Worm (Caenorhabditis elegans) whole organism, early embryonic: ENCODE measurements around the gene B0507.6.
"Not testable (repeated sequence)": the region's sequence is repeated elsewhere in the genome, so short reads cannot be mapped to it uniquely, and the experiment has no call there.

ENCODE experiments used
- B0310.2 ChIP-seq: sonication (generic microtip); optimal IDR thresholded peaks from 2 replicates; lab custom pipeline; 2016; ENCODE audit warnings: mild to moderate bottlenecking, missing genetic modification characterization, missing compliant biosample characterization
- F13C5.2 ChIP-seq: sonication (generic microtip); optimal IDR thresholded peaks from 2 replicates; lab custom pipeline; 2017; ENCODE audit warnings: mild to moderate bottlenecking, missing genetic modification characterization, inconsistent platforms, missing compliant biosample characterization
- aly-1 ChIP-seq: sonication (generic microtip); optimal IDR thresholded peaks from 2 replicates; lab custom pipeline; 2016; ENCODE audit warnings: missing genetic modification characterization, missing compliant biosample characterization
- ama-1 ChIP-seq: fragments of 150-350 bp; optimal IDR thresholded peaks from 2 replicates; lab custom pipeline; 2014
- ceh-13 ChIP-seq: fragments of 200-800 bp; sonication (Bioruptor generic); optimal IDR thresholded peaks from 2 replicates; lab custom pipeline; 2018; ENCODE audit warnings: mild to moderate bottlenecking, missing genetic modification characterization, missing compliant biosample characterization
- ceh-36 ChIP-seq: sonication (generic microtip); optimal IDR thresholded peaks from 2 replicates; lab custom pipeline; 2016; ENCODE audit warnings: missing genetic modification characterization, inconsistent platforms, missing compliant biosample characterization
- ets-7 ChIP-seq: sonication (generic microtip); optimal IDR thresholded peaks from 2 replicates; lab custom pipeline; 2016; ENCODE audit warnings: missing genotype, missing genetic modification characterization, missing compliant biosample characterization
- flt-1 ChIP-seq: fragments of 200-800 bp; sonication (Bioruptor generic); IDR thresholded peaks from 2 replicates; pipeline ENCODE4 v1.3.6; 2022; ENCODE audit warnings: missing genetic modification characterization, missing compliant biosample characterization
- hmbx-1 ChIP-seq: sonication (generic microtip); optimal IDR thresholded peaks from 2 replicates; lab custom pipeline; 2016; ENCODE audit warnings: mild to moderate bottlenecking, missing genetic modification characterization, missing compliant biosample characterization
- hmg-4 ChIP-seq: fragments of 200-800 bp; sonication (Bioruptor generic); optimal IDR thresholded peaks from 2 replicates; lab custom pipeline; 2018; ENCODE audit warnings: mild to moderate bottlenecking, missing genetic modification characterization, missing compliant biosample characterization
- hnd-1 ChIP-seq: sonication (generic microtip); optimal IDR thresholded peaks from 2 replicates; lab custom pipeline; 2016; ENCODE audit warnings: missing genetic modification characterization, missing compliant biosample characterization
- pes-1 ChIP-seq: fragments of 200-800 bp; sonication (Bioruptor generic); IDR thresholded peaks from 2 replicates; pipeline ENCODE4 v1.3.6; 2022; ENCODE audit warnings: missing genetic modification reagents, missing genetic modification characterization, missing compliant biosample characterization
- scrt-1 ChIP-seq: fragments of 200-800 bp; sonication (Bioruptor generic); IDR thresholded peaks from 2 replicates; pipeline ENCODE4 v1.3.6; 2022; ENCODE audit warnings: missing genetic modification characterization, missing compliant biosample characterization
- sea-1 ChIP-seq: fragments of 200-800 bp; sonication (Bioruptor generic); conservative IDR thresholded peaks from 2 replicates; pipeline ENCODE4 v1.3.6; 2022; ENCODE audit warnings: missing genetic modification characterization, missing compliant biosample characterization
- tbx-11 ChIP-seq: fragments of 200-800 bp; sonication (Bioruptor generic); IDR thresholded peaks from 2 replicates; pipeline ENCODE4 v1.3.6; 2022; ENCODE audit warnings: missing genetic modification characterization, missing compliant biosample characterization
- tbx-37 ChIP-seq: fragments of 200-800 bp; sonication (Bioruptor generic); conservative IDR thresholded peaks from 2 replicates; pipeline ENCODE4 v1.3.6; 2022; ENCODE audit warnings: missing genetic modification reagents, missing genetic modification characterization, missing compliant biosample characterization
- tra-4 ChIP-seq: sonication (generic microtip); optimal IDR thresholded peaks from 2 replicates; lab custom pipeline; 2017; ENCODE audit warnings: missing genetic modification characterization, missing compliant biosample characterization

Gene B0507.6

ce11 chrV:8745858-8746257 is at the start of gene B0507.6:
B0507.6 (plus strand) TSS chrV:8746158.
- TF ChIP-seq hmbx-1: no peak
- TF ChIP-seq F13C5.2 (tag; lab: Kevin White, UChicago): no peak
- no peak for TF ChIP-seq ceh-13 (GFP tag; lab: Kevin White, UChicago)
- no peak for TF ChIP-seq flt-1
- no peak for TF ChIP-seq ceh-36
- TF ChIP-seq tra-4 (tag; lab: Kevin White, UChicago): no peak
- TF ChIP-seq B0310.2 (tag; lab: Kevin White, UChicago): no peak
- TF ChIP-seq tbx-11: no peak
- TF ChIP-seq aly-1 (tag; lab: Kevin White, UChicago): no peak
- TF ChIP-seq scrt-1: no peak
- no peak for TF ChIP-seq pes-1 (GFP tag; lab: Robert Waterston, UW)
- no peak for TF ChIP-seq tbx-37
- no peak for TF ChIP-seq hmg-4 (GFP tag; lab: Kevin White, UChicago)
- no peak for TF ChIP-seq sea-1
- no peak for TF ChIP-seq ets-7 (tag; lab: Kevin White, UChicago)
- TF ChIP-seq ama-1 (lab: Kevin White, UChicago): no peak
- no peak for TF ChIP-seq hnd-1 (tag; lab: Kevin White, UChicago)

- TF ChIP-seq hmbx-1; tra-4 (tag; lab: Kevin White, UChicago); flt-1: not testable (repeated sequence)
Observed at ce11 chrV:8696218-8696617, 49.7 kb upstream of the B0507.6 start, which contains the start of gene ZC190.10. ZC190.10 (minus strand) TSS chrV:8696318.

- TF ChIP-seq hnd-1 (tag; lab: Kevin White, UChicago) (no peak), ets-7 (tag; lab: Kevin White, UChicago) (no peak), tbx-37 (no peak), ceh-36 (no peak), tbx-11 (no peak), hmg-4 (GFP tag; lab: Kevin White, UChicago) (no peak), ama-1 (lab: Kevin White, UChicago) (no peak), scrt-1 (no peak), aly-1 (tag; lab: Kevin White, UChicago) (no peak), flt-1 (no peak), pes-1 (GFP tag; lab: Robert Waterston, UW) (no peak), F13C5.2 (tag; lab: Kevin White, UChicago) (no peak), sea-1 (no peak), tra-4 (tag; lab: Kevin White, UChicago) (no peak), B0310.2 (tag; lab: Kevin White, UChicago) (no peak), ceh-13 (GFP tag; lab: Kevin White, UChicago) (no peak), hmbx-1 (no peak)
Observed at ce11 chrV:8711910-8712309, 34.0 kb upstream of the B0507.6 start, which contains the start of gene ZC178.2. ZC178.2 (minus strand) TSS chrV:8712010.

ce11 chrV:8716175-8716574 is 29.8 kb upstream of the B0507.6 start, which contains the start of gene glr-5:
glr-5 (plus strand) TSS chrV:8716495.
- no peak for TF ChIP-seq aly-1 (tag; lab: Kevin White, UChicago)
- no peak for TF ChIP-seq hmg-4 (GFP tag; lab: Kevin White, UChicago)
- TF ChIP-seq B0310.2 (tag; lab: Kevin White, UChicago): no peak
- TF ChIP-seq scrt-1: no peak
- TF ChIP-seq sea-1: no peak
- no peak for TF ChIP-seq ama-1 (lab: Kevin White, UChicago)
- no peak for TF ChIP-seq hnd-1 (tag; lab: Kevin White, UChicago)
- no peak for TF ChIP-seq tbx-11
- no peak for TF ChIP-seq ceh-13 (GFP tag; lab: Kevin White, UChicago)
- no peak for TF ChIP-seq ceh-36
- no peak for TF ChIP-seq tbx-37
- TF ChIP-seq pes-1 (GFP tag; lab: Robert Waterston, UW): no peak

ce11 chrV:8718399-8718798 is 27.6 kb upstream of the B0507.6 start:
- TF ChIP-seq tra-4 (tag; lab: Kevin White, UChicago) (no peak), hnd-1 (tag; lab: Kevin White, UChicago) (no peak), F13C5.2 (tag; lab: Kevin White, UChicago) (no peak), hmbx-1 (no peak), B0310.2 (tag; lab: Kevin White, UChicago) (no peak), ceh-36 (no peak), flt-1 (no peak), hmg-4 (GFP tag; lab: Kevin White, UChicago) (no peak), sea-1 (no peak), tbx-11 (no peak), aly-1 (tag; lab: Kevin White, UChicago) (no peak), ceh-13 (GFP tag; lab: Kevin White, UChicago) (no peak), ama-1 (lab: Kevin White, UChicago) (no peak), scrt-1 (no peak), ets-7 (tag; lab: Kevin White, UChicago) (no peak), tbx-37 (no peak), pes-1 (GFP tag; lab: Robert Waterston, UW) (no peak)

ce11 chrV:8722160-8722559 is 23.8 kb upstream of the B0507.6 start, which contains the start of gene ZC196.8:
ZC196.8 (minus strand) TSS chrV:8722260.
- TF ChIP-seq pes-1 (GFP tag; lab: Robert Waterston, UW); hnd-1 (tag; lab: Kevin White, UChicago); tbx-37: not testable (repeated sequence)

ce11 chrV:8726228-8726627 is 19.7 kb upstream of the B0507.6 start, which contains the start of gene droe-8:
droe-8 (plus strand) TSS chrV:8726528.
- not testable (repeated sequence) for TF ChIP-seq ama-1 (lab: Kevin White, UChicago); tra-4 (tag; lab: Kevin White, UChicago); tbx-37

ce11 chrV:8727077-8727476 is 18.9 kb upstream of the B0507.6 start, which contains the start of gene ZC196.9:
ZC196.9 (minus strand) TSS chrV:8727177.
- TF ChIP-seq tbx-37: no peak
- no peak for TF ChIP-seq ets-7 (tag; lab: Kevin White, UChicago)
- no peak for TF ChIP-seq B0310.2 (tag; lab: Kevin White, UChicago)
- no peak for TF ChIP-seq aly-1 (tag; lab: Kevin White, UChicago)
- TF ChIP-seq tbx-11: no peak
- no peak for TF ChIP-seq hmg-4 (GFP tag; lab: Kevin White, UChicago)
- TF ChIP-seq ama-1 (lab: Kevin White, UChicago): no peak
- TF ChIP-seq ceh-13 (GFP tag; lab: Kevin White, UChicago): no peak
- no peak for TF ChIP-seq flt-1
- no peak for TF ChIP-seq ceh-36
- TF ChIP-seq F13C5.2 (tag; lab: Kevin White, UChicago): no peak
- TF ChIP-seq tra-4 (tag; lab: Kevin White, UChicago): no peak
- no peak for TF ChIP-seq hmbx-1
- no peak for TF ChIP-seq sea-1
- no peak for TF ChIP-seq pes-1 (GFP tag; lab: Robert Waterston, UW)
- no peak for TF ChIP-seq scrt-1
- no peak for TF ChIP-seq hnd-1 (tag; lab: Kevin White, UChicago)
